Worm (Caenorhabditis elegans): Measurements from ENCODE around the gene srh-135.
A peak's percentile ranks its signal among the peaks of the same experiment; 100 is the strongest.
"Not testable (repeated sequence)": the region's sequence is repeated elsewhere in the genome, so short reads cannot be mapped to it uniquely, and the experiment has no call there.

The srh-135 gene

DNA sequence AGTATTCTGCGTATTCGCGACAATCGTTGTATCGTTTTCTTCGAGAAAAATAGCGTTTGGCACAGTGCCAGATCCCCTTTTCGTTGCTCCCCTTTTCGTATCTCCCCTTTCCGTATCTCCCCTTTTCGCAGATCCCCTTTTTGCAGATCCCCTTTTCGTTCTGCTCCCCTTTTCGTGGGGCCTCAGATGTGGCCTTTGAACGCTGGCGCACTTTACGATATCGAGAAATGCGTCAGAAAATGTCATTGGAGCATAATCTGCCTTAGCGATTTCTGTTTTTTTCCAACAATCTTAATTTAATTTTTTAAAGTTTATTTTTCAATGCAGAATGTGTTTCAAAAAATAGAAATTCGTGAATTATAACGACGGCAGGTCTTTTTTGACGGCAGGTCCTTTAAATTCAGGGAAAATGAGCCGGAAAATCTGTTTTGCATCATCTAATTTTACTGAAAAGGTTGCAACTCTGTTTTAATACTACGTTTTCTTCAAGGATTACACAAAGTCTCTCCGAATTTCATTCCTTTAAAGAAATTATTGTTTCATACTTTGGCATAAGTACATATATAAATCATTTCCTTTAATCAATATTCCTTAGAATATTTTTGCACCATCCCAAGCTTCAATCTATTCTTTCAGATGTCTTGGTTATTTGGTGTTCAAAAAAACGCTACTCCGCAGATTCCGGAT, 21.6 kb upstream of the srh-135 start, which contains the start of gene atad-3 (continued):
- peak; percentile 38 for TF ChIP-seq hlh-1 (tag; optimal IDR thresholded peaks at IDR 0.05)
- no peak for TF ChIP-seq nhr-2 (tag; optimal IDR thresholded peaks at IDR 0.05)
- TF ChIP-seq nhr-76 (tag; optimal IDR thresholded peaks at IDR 0.05): no peak
- TF ChIP-seq nhr-28 (tag; optimal IDR thresholded peaks at IDR 0.05): no peak
- peak; percentile 79 for TF ChIP-seq ces-1 (GFP tag; optimal IDR thresholded peaks at IDR 0.05)
- TF ChIP-seq sptf-1 (tag; optimal IDR thresholded peaks at IDR 0.05): peak; percentile 92
- TF ChIP-seq lin-13 (tag; optimal IDR thresholded peaks at IDR 0.05): peak; percentile 83
- TF ChIP-seq nhr-237 (tag; optimal IDR thresholded peaks at IDR 0.05): peak; percentile 69
- peak; percentile 71 for TF ChIP-seq cnd-1 (tag; optimal IDR thresholded peaks at IDR 0.05)
- TF ChIP-seq ham-2 (GFP tag; optimal IDR thresholded peaks at IDR 0.05): peak; percentile 3

DNA sequence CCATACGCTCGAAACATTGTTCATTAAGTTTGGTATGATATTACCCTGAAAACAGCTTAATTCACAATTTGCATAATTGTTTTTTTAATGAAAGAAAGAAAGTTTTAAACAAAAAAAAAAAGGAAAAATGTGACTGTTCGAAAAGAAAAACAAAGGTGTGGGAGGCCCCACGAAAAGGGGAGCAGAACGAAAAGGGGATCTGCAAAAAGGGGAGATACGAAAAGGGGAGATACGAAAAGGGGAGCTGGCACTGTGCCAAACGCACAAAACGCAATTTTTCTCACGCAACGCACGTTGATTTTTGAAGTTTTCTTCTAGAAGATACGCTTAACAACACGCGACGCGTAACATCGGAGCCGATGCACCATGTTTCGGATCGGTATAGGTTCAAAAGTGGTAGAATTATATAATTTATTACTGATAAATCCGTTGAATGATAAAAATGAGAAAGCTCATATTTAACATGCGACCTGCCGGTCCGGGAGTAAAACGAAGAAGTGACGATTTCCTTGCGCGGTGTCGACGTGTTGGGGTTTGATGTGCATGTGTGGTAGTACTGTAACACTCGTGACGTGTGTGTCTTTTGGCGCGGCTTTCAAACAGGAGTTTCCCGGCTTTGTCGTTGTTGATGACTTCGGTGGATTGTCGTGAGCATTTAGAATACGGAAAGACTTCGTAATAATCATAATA, 20.8 kb upstream of the srh-135 start, which contains the start of gene nrde-2:
Gene nrde-2 (minus strand): TSS at position 45 of the 690 bp plus-strand sequence.
- not testable (repeated sequence) for TF ChIP-seq mls-2, nhr-2, ztf-11 (tag; optimal IDR thresholded peaks at IDR 0.05)

DNA sequence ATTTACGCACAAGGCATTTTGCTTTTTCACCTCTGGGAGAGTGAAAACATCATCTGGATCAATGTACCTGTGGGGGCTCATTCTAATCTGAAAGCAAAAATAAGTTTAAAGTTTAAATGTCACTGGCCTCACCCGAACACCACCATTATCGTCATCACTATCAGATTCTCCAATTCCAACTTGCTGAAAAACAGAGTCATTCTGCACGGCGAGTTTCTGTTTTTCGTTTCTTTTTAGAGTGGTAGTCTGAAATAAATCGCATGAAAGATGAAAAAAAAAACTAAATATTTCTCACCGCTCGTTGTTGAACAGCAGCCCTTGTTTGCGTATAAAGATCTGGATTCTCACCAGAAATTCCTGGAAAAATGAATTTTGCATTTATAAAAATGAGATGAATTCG, 20.2 kb upstream of the srh-135 start:
- no peak for TF ChIP-seq blmp-1 (tag; optimal IDR thresholded peaks at IDR 0.05)
- TF ChIP-seq unc-39 (tag; optimal IDR thresholded peaks at IDR 0.05): no peak
- no peak for TF ChIP-seq cnd-1 (tag; optimal IDR thresholded peaks at IDR 0.05)
- no peak for TF ChIP-seq nhr-237 (tag; optimal IDR thresholded peaks at IDR 0.05)
- no peak for TF ChIP-seq sptf-1 (tag; optimal IDR thresholded peaks at IDR 0.05)
- no peak for TF ChIP-seq mep-1 (tag; optimal IDR thresholded peaks at IDR 0.05)
- no peak for TF ChIP-seq ceh-43 (GFP tag; optimal IDR thresholded peaks at IDR 0.05)
- no peak for TF ChIP-seq lsy-2 (tag; optimal IDR thresholded peaks at IDR 0.05)
- no peak for TF ChIP-seq nhr-12 (tag; optimal IDR thresholded peaks at IDR 0.05)
- no peak for TF ChIP-seq elt-3 (tag; optimal IDR thresholded peaks at IDR 0.05)
- no peak for TF ChIP-seq nhr-76 (tag; optimal IDR thresholded peaks at IDR 0.05)
- TF ChIP-seq nhr-2 (tag; optimal IDR thresholded peaks at IDR 0.05): no peak
- no peak for TF ChIP-seq flh-1 (GFP tag; optimal IDR thresholded peaks at IDR 0.05)
- TF ChIP-seq elt-1 (tag; optimal IDR thresholded peaks at IDR 0.05; ENCODE audit: borderline replicate concordance, insufficient read depth): no peak
- no peak for TF ChIP-seq unc-120 (tag; optimal IDR thresholded peaks at IDR 0.05; ENCODE audit: poor library complexity, severe bottlenecking)
- TF ChIP-seq mab-5 (tag; optimal IDR thresholded peaks at IDR 0.05): no peak

DNA sequence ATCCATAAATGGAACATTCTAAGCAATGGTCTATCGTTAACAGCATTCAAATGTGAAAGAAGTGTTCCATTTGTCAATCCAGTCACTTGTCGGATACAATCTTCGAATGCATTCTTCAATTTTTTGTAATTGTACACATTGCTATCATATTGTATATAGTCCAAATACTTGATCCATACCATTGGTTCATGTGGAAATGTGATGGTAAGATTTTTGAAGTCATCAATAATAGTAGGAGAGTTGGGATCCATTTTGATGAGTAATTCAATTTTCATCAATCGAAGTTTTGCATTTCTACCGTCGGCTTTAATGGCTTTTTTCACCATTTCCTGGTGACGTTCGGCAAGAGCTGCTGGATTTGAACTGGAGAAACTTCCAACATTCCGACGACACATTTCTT, 18.7 kb upstream of the srh-135 start:
- TF ChIP-seq cnd-1 (tag; optimal IDR thresholded peaks at IDR 0.05) (no peak), unc-62 (GFP tag; optimal IDR thresholded peaks at IDR 0.05) (no peak), ham-2 (GFP tag; optimal IDR thresholded peaks at IDR 0.05) (no peak), zip-8 (tag; optimal IDR thresholded peaks at IDR 0.05) (no peak), ztf-11 (tag; optimal IDR thresholded peaks at IDR 0.05) (no peak)

DNA sequence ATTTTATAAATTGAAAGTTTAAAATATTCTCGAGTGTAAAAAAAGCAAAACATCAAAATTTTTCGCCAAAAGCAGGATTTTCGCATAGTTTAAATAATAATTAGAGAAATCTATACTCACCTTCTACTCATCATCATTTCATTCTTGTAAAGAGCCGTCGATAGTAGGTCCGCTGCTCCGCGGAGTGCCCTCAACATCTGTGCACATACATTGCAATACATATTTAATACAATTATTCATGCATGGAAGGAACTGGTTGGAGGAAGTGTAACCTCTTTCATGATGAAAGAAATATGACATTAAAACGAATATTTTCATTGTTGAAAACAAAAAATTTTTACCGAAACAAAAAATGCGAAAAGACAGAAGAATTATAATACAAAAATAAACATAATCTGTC, 15.4 kb upstream of the srh-135 start, which contains the start of gene mrps-14:
Gene mrps-14 (minus strand): TSS at position 197 of the 400 bp plus-strand sequence.
- TF ChIP-seq ces-1 (GFP tag; optimal IDR thresholded peaks at IDR 0.05) (peak; percentile 36), elt-1 (tag; optimal IDR thresholded peaks at IDR 0.05; ENCODE audit: borderline replicate concordance, insufficient read depth) (no peak)

DNA sequence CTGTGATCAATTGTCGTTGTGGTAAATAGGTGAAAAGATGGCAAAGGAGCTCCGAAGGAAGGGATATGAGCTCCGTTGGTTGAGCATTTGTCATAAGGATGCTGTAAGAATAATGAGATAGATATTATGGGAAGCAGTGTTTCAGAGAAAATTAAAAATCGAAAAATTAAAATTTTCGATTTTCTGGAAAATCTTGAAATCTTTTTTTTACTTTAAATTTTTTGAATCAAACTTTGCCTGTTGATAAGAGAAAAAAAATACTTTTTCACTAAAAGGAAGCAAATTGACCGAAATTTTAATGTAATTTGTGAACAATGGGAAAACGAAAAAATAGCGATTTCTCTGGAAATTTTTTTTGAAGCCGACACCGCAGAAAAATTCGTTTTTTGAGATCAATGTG, 12.7 kb upstream of the srh-135 start, which contains the start of gene mec-15:
Gene mec-15 (minus strand): TSS at position 101 of the 400 bp plus-strand sequence.
- TF ChIP-seq unc-62 (GFP tag; optimal IDR thresholded peaks at IDR 0.05) (no peak), cnd-1 (tag; optimal IDR thresholded peaks at IDR 0.05) (no peak), ceh-39 (tag; optimal IDR thresholded peaks at IDR 0.05) (no peak), bed-3 (GFP tag; optimal IDR thresholded peaks at IDR 0.05) (no peak), unc-39 (tag; optimal IDR thresholded peaks at IDR 0.05) (no peak)
